Worm (Caenorhabditis elegans) whole organism, early embryonic: Measurements from ENCODE around the gene atln-2.

ENCODE experiments used
- B0310.2 ChIP-seq: sonication (generic microtip); optimal IDR thresholded peaks from 2 replicates; lab custom pipeline; 2016; ENCODE audit warnings: mild to moderate bottlenecking, missing genetic modification characterization, missing compliant biosample characterization
- aly-1 ChIP-seq: sonication (generic microtip); optimal IDR thresholded peaks from 2 replicates; lab custom pipeline; 2016; ENCODE audit warnings: missing genetic modification characterization, missing compliant biosample characterization
- ama-1 ChIP-seq: fragments of 150-350 bp; optimal IDR thresholded peaks from 2 replicates; lab custom pipeline; 2014
- ceh-13 ChIP-seq: fragments of 200-800 bp; sonication (Bioruptor generic); optimal IDR thresholded peaks from 2 replicates; lab custom pipeline; 2018; ENCODE audit warnings: mild to moderate bottlenecking, missing genetic modification characterization, missing compliant biosample characterization
- ceh-36 ChIP-seq: sonication (generic microtip); optimal IDR thresholded peaks from 2 replicates; lab custom pipeline; 2016; ENCODE audit warnings: missing genetic modification characterization, inconsistent platforms, missing compliant biosample characterization
- ets-7 ChIP-seq: sonication (generic microtip); optimal IDR thresholded peaks from 2 replicates; lab custom pipeline; 2016; ENCODE audit warnings: missing genotype, missing genetic modification characterization, missing compliant biosample characterization
- flt-1 ChIP-seq: fragments of 200-800 bp; sonication (Bioruptor generic); IDR thresholded peaks from 2 replicates; pipeline ENCODE4 v1.3.6; 2022; ENCODE audit warnings: missing genetic modification characterization, missing compliant biosample characterization
- hmbx-1 ChIP-seq: sonication (generic microtip); optimal IDR thresholded peaks from 2 replicates; lab custom pipeline; 2016; ENCODE audit warnings: mild to moderate bottlenecking, missing genetic modification characterization, missing compliant biosample characterization
- hnd-1 ChIP-seq: sonication (generic microtip); optimal IDR thresholded peaks from 2 replicates; lab custom pipeline; 2016; ENCODE audit warnings: missing genetic modification characterization, missing compliant biosample characterization
- scrt-1 ChIP-seq: fragments of 200-800 bp; sonication (Bioruptor generic); IDR thresholded peaks from 2 replicates; pipeline ENCODE4 v1.3.6; 2022; ENCODE audit warnings: missing genetic modification characterization, missing compliant biosample characterization
- sea-1 ChIP-seq: fragments of 200-800 bp; sonication (Bioruptor generic); conservative IDR thresholded peaks from 2 replicates; pipeline ENCODE4 v1.3.6; 2022; ENCODE audit warnings: missing genetic modification characterization, missing compliant biosample characterization
- tbx-11 ChIP-seq: fragments of 200-800 bp; sonication (Bioruptor generic); IDR thresholded peaks from 2 replicates; pipeline ENCODE4 v1.3.6; 2022; ENCODE audit warnings: missing genetic modification characterization, missing compliant biosample characterization
- tbx-37 ChIP-seq: fragments of 200-800 bp; sonication (Bioruptor generic); conservative IDR thresholded peaks from 2 replicates; pipeline ENCODE4 v1.3.6; 2022; ENCODE audit warnings: missing genetic modification reagents, missing genetic modification characterization, missing compliant biosample characterization

DNA sequence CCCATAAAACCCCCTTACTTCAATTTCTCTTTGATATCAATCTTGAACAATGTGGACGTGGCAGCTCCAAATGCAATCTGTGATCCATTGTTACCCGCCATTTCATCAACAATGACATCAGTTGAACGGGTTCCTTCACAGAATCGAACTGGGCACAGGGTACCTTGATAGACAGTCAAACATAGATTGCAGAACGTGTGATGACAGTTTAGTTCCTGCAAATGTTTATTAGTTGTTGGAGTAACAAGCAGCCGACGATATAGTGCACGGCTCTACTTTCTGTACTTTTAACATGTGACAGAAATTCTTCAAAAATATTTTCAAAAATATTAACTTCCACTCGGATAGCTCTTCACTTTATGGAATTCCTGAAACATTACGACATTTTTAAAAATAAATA, 37.2 kb upstream of the atln-2 start, which contains the start of gene Y57G11C.48:
- TF ChIP-seq ama-1 (lab: Kevin White, UChicago) (no peak), flt-1 (GFP tag; lab: Robert Waterston, UW) (no peak), tbx-11 (GFP tag; lab: Robert Waterston, UW) (no peak), sea-1 (GFP tag; lab: Robert Waterston, UW) (no peak), ets-7 (tag; lab: Kevin White, UChicago) (no peak), hnd-1 (tag; lab: Kevin White, UChicago) (no peak), aly-1 (tag; lab: Kevin White, UChicago) (no peak), ceh-13 (GFP tag; lab: Kevin White, UChicago) (no peak), B0310.2 (no peak), scrt-1 (no peak), ceh-36 (tag; lab: Kevin White, UChicago) (no peak), tbx-37 (GFP tag; lab: Robert Waterston, UW) (no peak), hmbx-1 (no peak)
